Fruit fly (Drosophila melanogaster) whole organism, embryonic: ENCODE data around the gene mthl1.

Source experiments
- ATbp ChIP-seq: fragments of 200-800 bp; sonication (Bioruptor generic); optimal IDR thresholded peaks from 2 replicates; lab custom pipeline; 2017; ENCODE audit warnings: missing biosample characterization, mild to moderate bottlenecking, missing genetic modification characterization, missing genetic modification reagents
- CG10654 ChIP-seq: fragments of 200-800 bp; sonication (Bioruptor generic); optimal IDR thresholded peaks from 2 replicates; lab custom pipeline; 2016; ENCODE audit warnings: missing biosample characterization, missing genetic modification characterization
- CG11398 ChIP-seq: fragments of 200-800 bp; sonication (Bioruptor generic); optimal IDR thresholded peaks from 2 replicates; lab custom pipeline; 2016; ENCODE audit warnings: missing biosample characterization, missing genetic modification characterization
- CG14050 ChIP-seq: fragments of 200-800 bp; sonication (Bioruptor generic); IDR thresholded peaks from 3 replicates; pipeline ENCODE4 v1.3.6; 2022; ENCODE audit warnings: missing biosample characterization, missing genetic modification characterization
- CG15514 ChIP-seq: fragments of 200-800 bp; sonication (Bioruptor generic); optimal IDR thresholded peaks from 3 replicates; lab custom pipeline; 2017; ENCODE audit warnings: missing biosample characterization, missing genetic modification characterization, mild to moderate bottlenecking, moderate library complexity, missing genetic modification reagents
- CG17612 ChIP-seq: fragments of 200-800 bp; sonication (Bioruptor generic); IDR thresholded peaks from 2 replicates; pipeline ENCODE4 v1.3.6; 2022; ENCODE audit warnings: missing biosample characterization, missing genetic modification characterization
- CG31365 ChIP-seq: fragments of 200-800 bp; sonication (Bioruptor generic); optimal IDR thresholded peaks from 2 replicates; lab custom pipeline; 2018; ENCODE audit warnings: missing biosample characterization, mild to moderate bottlenecking, missing genetic modification characterization
- CG32532 ChIP-seq: fragments of 200-800 bp; sonication (Bioruptor generic); IDR thresholded peaks from 2 replicates; pipeline ENCODE4 v1.3.6; 2022; ENCODE audit warnings: missing biosample characterization, missing genetic modification characterization
- CG42726 ChIP-seq: fragments of 200-800 bp; sonication (Bioruptor generic); IDR thresholded peaks from 2 replicates; pipeline ENCODE4 v1.3.6; 2022; ENCODE audit warnings: missing biosample characterization, missing genetic modification characterization; ENCODE audit not compliant: partially characterized antibody
- CG43689 ChIP-seq: fragments of 200-800 bp; sonication (Bioruptor generic); IDR thresholded peaks from 2 replicates; pipeline ENCODE4 v1.3.6; 2022; ENCODE audit warnings: missing biosample characterization, missing genetic modification characterization
- CG4707 ChIP-seq: fragments of 200-800 bp; sonication (Bioruptor generic); optimal IDR thresholded peaks from 2 replicates; lab custom pipeline; 2018; ENCODE audit warnings: missing biosample characterization, mild to moderate bottlenecking, missing genetic modification characterization, moderate library complexity
- CG5953 ChIP-seq: fragments of 200-800 bp; sonication (Bioruptor generic); IDR thresholded peaks from 2 replicates; pipeline ENCODE4 v1.3.6; 2022; ENCODE audit warnings: missing biosample characterization, missing genetic modification characterization
- CG6765 ChIP-seq: fragments of 200-800 bp; sonication (Bioruptor generic); optimal IDR thresholded peaks from 3 replicates; lab custom pipeline; 2017; ENCODE audit warnings: missing biosample characterization, mild to moderate bottlenecking, missing genetic modification characterization
- CG8290 ChIP-seq, 3 experiments: fragments of 200-800 bp; sonication (Bioruptor generic); optimal IDR thresholded peaks; 2 replicates each; lab custom pipeline; 2016 to 2019; ENCODE audit warnings: missing biosample characterization in 3 of 3, missing genetic modification characterization in 3 of 3, mild to moderate bottlenecking in 2 of 3, moderate library complexity in 1 of 3
- CG8359 ChIP-seq: fragments of 200-800 bp; sonication (Bioruptor generic); optimal IDR thresholded peaks from 2 replicates; lab custom pipeline; 2017; ENCODE audit warnings: missing biosample characterization, mild to moderate bottlenecking, missing genetic modification characterization, borderline replicate concordance
- CG8478 ChIP-seq: fragments of >200 bp; optimal IDR thresholded peaks from 2 replicates; lab custom pipeline; 2018
- CG9797 ChIP-seq: fragments of 200-800 bp; sonication (Bioruptor generic); optimal IDR thresholded peaks from 3 replicates; lab custom pipeline; 2018; ENCODE audit warnings: missing biosample characterization, mild to moderate bottlenecking, missing genetic modification characterization
- CoRest ChIP-seq: fragments of 200-800 bp; sonication (Bioruptor generic); optimal IDR thresholded peaks from 3 replicates; lab custom pipeline; 2018; ENCODE audit warnings: missing biosample characterization, mild to moderate bottlenecking, missing genetic modification characterization, moderate library complexity
- Doc3 ChIP-seq: fragments of 200-800 bp; sonication (Bioruptor generic); IDR thresholded peaks from 3 replicates; pipeline ENCODE4 v1.3.6; 2022; ENCODE audit warnings: missing biosample characterization, missing genetic modification characterization; ENCODE audit not compliant: partially characterized antibody
- HLH4C ChIP-seq: fragments of 200-800 bp; sonication (Bioruptor generic); IDR thresholded peaks from 3 replicates; pipeline ENCODE4 v1.3.6; 2022; ENCODE audit warnings: missing biosample characterization, missing genetic modification characterization; ENCODE audit not compliant: partially characterized antibody
- Nf-YB ChIP-seq: fragments of 200-800 bp; sonication (Bioruptor generic); optimal IDR thresholded peaks from 3 replicates; lab custom pipeline; 2019; ENCODE audit warnings: missing biosample characterization, mild to moderate bottlenecking, missing genetic modification characterization, moderate library complexity
- Rfx ChIP-seq: fragments of 200-800 bp; sonication (Bioruptor generic); IDR thresholded peaks from 2 replicates; pipeline ENCODE4 v1.3.6; 2022; ENCODE audit warnings: missing biosample characterization, missing genetic modification characterization
- Rx ChIP-seq: fragments of 200-800 bp; sonication (Bioruptor generic); IDR thresholded peaks from 2 replicates; pipeline ENCODE4 v1.3.6; 2022; ENCODE audit warnings: missing biosample characterization, missing genetic modification characterization
- Xrp1 ChIP-seq: fragments of 200-800 bp; sonication (Bioruptor generic); IDR thresholded peaks from 2 replicates; pipeline ENCODE4 v1.3.6; 2022; ENCODE audit warnings: missing biosample characterization, missing genetic modification characterization
- ash1 ChIP-seq: fragments of 200-800 bp; sonication (Bioruptor generic); optimal IDR thresholded peaks from 2 replicates; lab custom pipeline; 2018; ENCODE audit warnings: missing biosample characterization, mild to moderate bottlenecking, missing genetic modification characterization
- chm ChIP-seq: fragments of 200-800 bp; sonication (Bioruptor generic); IDR thresholded peaks from 2 replicates; pipeline ENCODE4 v1.3.6; 2022; ENCODE audit warnings: missing biosample characterization, missing genetic modification characterization
- dmrt99B ChIP-seq: fragments of 200-800 bp; sonication (Bioruptor generic); optimal IDR thresholded peaks from 2 replicates; lab custom pipeline; 2018; ENCODE audit warnings: missing biosample characterization, mild to moderate bottlenecking, missing genetic modification characterization, moderate library complexity
- dysf ChIP-seq: fragments of 200-800 bp; sonication (Bioruptor generic); IDR thresholded peaks from 3 replicates; pipeline ENCODE4 v1.3.6; 2022; ENCODE audit warnings: missing biosample characterization, missing genetic modification characterization
- en ChIP-seq: fragments of 200-800 bp; sonication (Bioruptor generic); optimal IDR thresholded peaks from 2 replicates; lab custom pipeline; 2016; ENCODE audit warnings: missing biosample characterization, missing genetic modification characterization
- gcm2 ChIP-seq: fragments of 200-800 bp; sonication (Bioruptor generic); optimal IDR thresholded peaks from 2 replicates; lab custom pipeline; 2016; ENCODE audit warnings: missing biosample characterization, missing genetic modification characterization
- gem ChIP-seq: fragments of 200-800 bp; sonication (Bioruptor generic); optimal IDR thresholded peaks from 2 replicates; lab custom pipeline; 2019; ENCODE audit warnings: missing biosample characterization, mild to moderate bottlenecking, missing genetic modification characterization, moderate library complexity
- mirr ChIP-seq: fragments of 200-800 bp; sonication (Bioruptor generic); optimal IDR thresholded peaks from 3 replicates; lab custom pipeline; 2018; ENCODE audit warnings: missing biosample characterization, mild to moderate bottlenecking, missing genetic modification characterization
- mld ChIP-seq: fragments of 200-800 bp; sonication (Bioruptor generic); IDR thresholded peaks from 3 replicates; pipeline ENCODE4 v1.3.6; 2022; ENCODE audit warnings: missing biosample characterization, missing genetic modification characterization; ENCODE audit not compliant: partially characterized antibody
- nau ChIP-seq: fragments of 200-800 bp; sonication (Bioruptor generic); optimal IDR thresholded peaks from 3 replicates; lab custom pipeline; 2017; ENCODE audit warnings: missing biosample characterization, mild to moderate bottlenecking, missing genetic modification characterization, missing genetic modification reagents
- pan ChIP-seq, 4 experiments: fragments of >200 bp in 3 of 4; fragments of 200-800 bp in 1 of 4; sonication (Bioruptor generic) in 1 of 4; optimal IDR thresholded peaks in 3 of 4; IDR thresholded peaks in 1 of 4; 2 replicates each; pipeline versions ENCODE4 v1.3.6 to Lab custom; 2017 to 2022; ENCODE audit warnings: missing biosample characterization in 2 of 4, missing genetic modification characterization in 2 of 4, mixed read lengths in 1 of 4
- prd ChIP-seq, 3 experiments: fragments of >200 bp in 2 of 3; fragments of 200-800 bp in 1 of 3; sonication (Bioruptor generic) in 1 of 3; optimal IDR thresholded peaks in 2 of 3; IDR thresholded peaks in 1 of 3; 2 replicates in 2 of 3; 3 replicates in 1 of 3; pipeline versions ENCODE4 v1.3.6 to Lab custom; 2017 to 2022; ENCODE audit warnings: missing biosample characterization in 1 of 3, missing genetic modification characterization in 1 of 3
- pros ChIP-seq: fragments of 200-800 bp; sonication (Bioruptor generic); optimal IDR thresholded peaks from 3 replicates; lab custom pipeline; 2019; ENCODE audit warnings: missing biosample characterization, mild to moderate bottlenecking, missing genetic modification characterization, moderate library complexity
- tll ChIP-seq, 2 experiments: fragments of 200-800 bp in 1 of 2; fragments of >200 bp in 1 of 2; sonication (Bioruptor generic) in 1 of 2; optimal IDR thresholded peaks; 2 replicates each; lab custom pipeline; 2017 to 2019; ENCODE audit warnings: missing biosample characterization in 2 of 2, missing genetic modification characterization in 2 of 2, mild to moderate bottlenecking in 1 of 2, moderate library complexity in 1 of 2

Gene mthl1

DNA sequence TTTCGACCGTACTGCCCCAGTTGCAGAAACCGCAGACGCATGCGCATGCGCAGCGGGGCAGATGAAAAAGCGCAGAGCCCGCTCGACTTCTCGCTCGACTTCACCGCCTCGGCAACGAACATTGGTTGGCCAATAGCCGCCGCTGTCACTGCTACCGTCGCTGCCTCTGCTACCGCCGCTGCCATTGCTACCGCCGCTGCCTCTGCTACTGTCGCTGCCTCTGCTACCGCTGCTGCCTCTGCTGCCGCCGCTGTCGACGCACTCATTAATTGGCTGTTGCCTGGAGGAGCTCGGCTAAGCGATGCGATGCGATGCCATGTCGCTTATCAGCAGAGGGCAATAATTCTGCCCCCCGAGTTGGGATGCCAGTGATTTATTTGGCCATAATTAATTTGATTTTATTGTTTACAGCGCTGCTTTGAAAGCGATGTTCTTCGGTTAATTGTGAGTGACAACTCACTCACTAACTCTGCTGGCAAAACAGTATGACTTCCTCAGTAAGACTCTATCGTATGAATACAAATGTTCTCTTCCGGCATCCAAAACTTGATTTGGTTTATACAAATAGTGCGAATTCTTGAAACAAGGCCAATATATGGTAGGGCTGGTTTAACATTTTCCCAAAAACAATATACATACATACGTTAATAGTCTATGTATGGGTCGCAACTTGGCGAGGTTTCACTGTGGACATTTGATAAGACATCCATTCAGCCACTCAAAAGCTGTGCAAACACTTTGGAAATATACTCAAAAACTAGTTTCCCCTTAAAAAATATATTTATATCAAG is 30.1 kb downstream of the mthl1 start (continued):
- no peak for TF ChIP-seq CG5953
- TF ChIP-seq ash1 (GFP tag; lab: Kevin White, UChicago) = no peak
- no peak for TF ChIP-seq CG10654 (GFP tag; lab: Kevin White, UChicago)
- TF ChIP-seq Nf-YB (GFP tag; lab: Kevin White, UChicago) = no peak
- TF ChIP-seq tll (GFP tag; optimal IDR thresholded peaks at IDR 0.05; lab: Kevin White, UChicago) = no peak
- no peak for TF ChIP-seq CG15514 (GFP tag; lab: Kevin White, UChicago)
- peak; percentile 65 for TF ChIP-seq gem (tag; lab: Kevin White, UChicago)
- no peak for TF ChIP-seq CG9797 (GFP tag; lab: Kevin White, UChicago)
- no peak for TF ChIP-seq CG31365
- TF ChIP-seq CoRest = peak; percentile 25
- 0 out of 3 replicates have a peak, but pooled peaks have one; percentile 36 for TF ChIP-seq dysf (GFP tag; lab: Robert Waterston, UW)
- no peak for TF ChIP-seq gcm2 (GFP tag; lab: Kevin White, UChicago)
- peak; percentile 7 for TF ChIP-seq ATbp
- TF ChIP-seq nau = no peak
- no peak for TF ChIP-seq pan (optimal IDR thresholded peaks at IDR 0.05; lab: Kevin White, UChicago)
- peak in 1 of 2 experiments; percentile 39 for TF ChIP-seq pan (GFP tag; optimal IDR thresholded peaks at IDR 0.05 in 1 of 2, IDR thresholded peaks at IDR 0.05 in 1 of 2)
- TF ChIP-seq Rfx (GFP tag; lab: Robert Waterston, UW) = peak; percentile 54; the same call in 1 of the 2 replicates
- no peak for TF ChIP-seq CG6765 (GFP tag; lab: Kevin White, UChicago)
- no peak for TF ChIP-seq CG4707
- no peak for TF ChIP-seq HLH4C (GFP tag; lab: Robert Waterston, UW)
- TF ChIP-seq en (GFP tag; lab: Kevin White, UChicago) = no peak
- no peak for TF ChIP-seq CG8290 (GFP tag; optimal IDR thresholded peaks at IDR 0.05; lab: Kevin White, UChicago)
- TF ChIP-seq CG8290 (tag; optimal IDR thresholded peaks at IDR 0.05; lab: Kevin White, UChicago) = peak in 1 of 2 experiments; percentile 64
- TF ChIP-seq CG11398 (GFP tag; lab: Kevin White, UChicago) = no peak
- peak; percentile 24; the same call in 1 of the 2 replicates for TF ChIP-seq Xrp1 (GFP tag; lab: Robert Waterston, UW)
- TF ChIP-seq CG14050 (GFP tag; lab: Robert Waterston, UW) = no peak
- TF ChIP-seq CG43689 (GFP tag; lab: Robert Waterston, UW) = no peak
- no peak for TF ChIP-seq Rx (GFP tag; lab: Robert Waterston, UW)
- no peak for TF ChIP-seq mirr
- no peak for TF ChIP-seq CG8478 (lab: Kevin White, UChicago)
- TF ChIP-seq pros (GFP tag; lab: Kevin White, UChicago) = no peak
- TF ChIP-seq Doc3 (GFP tag; lab: Robert Waterston, UW) = no peak
- TF ChIP-seq mld (GFP tag; lab: Robert Waterston, UW) = no peak
- TF ChIP-seq dmrt99B (tag; lab: Kevin White, UChicago) = peak; percentile 30
- no peak for TF ChIP-seq prd (optimal IDR thresholded peaks at IDR 0.05; lab: Kevin White, UChicago)
- TF ChIP-seq prd (GFP tag; IDR thresholded peaks at IDR 0.05; lab: Robert Waterston, UW) = 0 out of 3 replicates have a peak, but pooled peaks have one; percentile 16
- TF ChIP-seq CG42726 (GFP tag; lab: Robert Waterston, UW) = no peak
- TF ChIP-seq CG32532 (GFP tag; lab: Robert Waterston, UW) = peak; percentile 37; the same call in 1 of the 2 replicates
- no peak for TF ChIP-seq chm (GFP tag; lab: Robert Waterston, UW)
- TF ChIP-seq CG8359 (GFP tag; lab: Kevin White, UChicago) = no peak
- no peak for TF ChIP-seq CG17612 (GFP tag; lab: Robert Waterston, UW)
- TF ChIP-seq, all 482 proteins: peak for 86
